Worm (Caenorhabditis elegans) whole organism, L1 larva: Measurements from ENCODE around the gene K06A4.2.
"Not testable (repeated sequence)": the region's sequence is repeated elsewhere in the genome, so short reads cannot be mapped to it uniquely, and the experiment has no call there.

Experiments used
- C04F5.9 ChIP-seq: sonication (generic microtip); optimal IDR thresholded peaks from 2 replicates; lab custom pipeline; 2016; ENCODE audit warnings: missing genetic modification characterization, missing compliant biosample characterization
- Y116A8C.19 ChIP-seq: sonication (generic microtip); optimal IDR thresholded peaks from 2 replicates; lab custom pipeline; 2016; ENCODE audit warnings: missing compliant biosample characterization, missing genetic modification characterization, borderline replicate concordance
- aha-1 ChIP-seq: fragments of 150-350 bp; optimal IDR thresholded peaks from 2 replicates; lab custom pipeline; 2014; ENCODE audit warnings: missing biosample characterization, missing genetic modification characterization
- ama-1 ChIP-seq: fragments of 150-350 bp; optimal IDR thresholded peaks from 2 replicates; lab custom pipeline; 2014
- blmp-1 ChIP-seq: fragments of 150-350 bp; optimal IDR thresholded peaks from 2 replicates; lab custom pipeline; 2014; ENCODE audit warnings: missing biosample characterization, missing genetic modification characterization
- ceh-63 ChIP-seq: fragments of 200-800 bp; sonication (Bioruptor generic); optimal IDR thresholded peaks from 2 replicates; lab custom pipeline; 2018; ENCODE audit warnings: mild to moderate bottlenecking, missing genetic modification characterization, missing compliant biosample characterization
- ceh-88 ChIP-seq: fragments of 200-800 bp; sonication (Bioruptor generic); IDR thresholded peaks from 2 replicates; pipeline ENCODE4 v1.3.6; 2022; ENCODE audit warnings: missing genetic modification characterization, missing compliant biosample characterization
- ceh-90 ChIP-seq: sonication (generic microtip); optimal IDR thresholded peaks from 2 replicates; lab custom pipeline; 2016; ENCODE audit warnings: missing genetic modification characterization, missing compliant biosample characterization
- ces-1 ChIP-seq: fragments of 150-350 bp; optimal IDR thresholded peaks from 2 replicates; lab custom pipeline; 2014; ENCODE audit warnings: missing biosample characterization, missing genetic modification reagents, missing genetic modification characterization
- dpl-1 ChIP-seq, 3 experiments: fragments of 150-350 bp in 2 of 3; sonication (generic microtip) in 1 of 3; optimal IDR thresholded peaks; 2 replicates each; lab custom pipeline; 2014 to 2017; ENCODE audit warnings: missing biosample characterization in 3 of 3, missing genetic modification characterization in 3 of 3, missing genetic modification reagents in 3 of 3
- dsc-1 ChIP-seq: sonication (generic microtip); optimal IDR thresholded peaks from 2 replicates; lab custom pipeline; 2016; ENCODE audit warnings: mild to moderate bottlenecking, missing genetic modification characterization, missing compliant biosample characterization
- efl-1 ChIP-seq, 4 experiments: fragments of 150-350 bp; optimal IDR thresholded peaks in 3 of 4; peaks in 1 of 4; 1 replicate in 1 of 4; 2 replicates in 3 of 4; lab custom pipeline; 2014; ENCODE audit warnings: missing biosample characterization in 2 of 4, missing genetic modification characterization in 2 of 4, missing genetic modification reagents in 2 of 4
- egl-13 ChIP-seq: sonication (generic microtip); optimal IDR thresholded peaks from 2 replicates; lab custom pipeline; 2016; ENCODE audit warnings: missing genotype, missing genetic modification reagents, missing genetic modification characterization, missing compliant biosample characterization
- elt-2 ChIP-seq: sonication (generic microtip); optimal IDR thresholded peaks from 2 replicates; lab custom pipeline; 2016; ENCODE audit warnings: missing genetic modification characterization, mild to moderate bottlenecking, inconsistent platforms, missing compliant biosample characterization, missing genetic modification reagents
- elt-3 ChIP-seq, 6 experiments: fragments of 150-350 bp in 1 of 6; sonication (generic microtip); optimal IDR thresholded peaks; 2 replicates each; lab custom pipeline; 2017 to 2018; ENCODE audit warnings: missing biosample characterization in 6 of 6, missing genetic modification characterization in 6 of 6, inconsistent platforms in 1 of 6
- ets-5 ChIP-seq: fragments of 200-800 bp; sonication (Bioruptor generic); IDR thresholded peaks from 2 replicates; pipeline ENCODE4 v1.3.6; 2022; ENCODE audit warnings: missing genetic modification characterization, missing compliant biosample characterization
- fkh-10 ChIP-seq: sonication (generic microtip); optimal IDR thresholded peaks from 2 replicates; lab custom pipeline; 2017; ENCODE audit warnings: missing biosample characterization, missing genetic modification reagents, missing genetic modification characterization
- fkh-8 ChIP-seq: sonication (generic microtip); optimal IDR thresholded peaks from 2 replicates; lab custom pipeline; 2016; ENCODE audit warnings: mild to moderate bottlenecking, missing genetic modification characterization, missing compliant biosample characterization
- fos-1 ChIP-seq: fragments of 150-350 bp; optimal IDR thresholded peaks from 2 replicates; lab custom pipeline; 2014; ENCODE audit warnings: missing biosample characterization, missing genetic modification characterization
- grh-1 ChIP-seq: fragments of 200-800 bp; sonication (Bioruptor generic); IDR thresholded peaks from 2 replicates; pipeline ENCODE4 v1.3.6; 2022; ENCODE audit warnings: missing genetic modification reagents, missing genetic modification characterization, missing compliant biosample characterization
- hlh-4 ChIP-seq: sonication (generic microtip); optimal IDR thresholded peaks from 2 replicates; lab custom pipeline; 2016; ENCODE audit warnings: mild to moderate bottlenecking, missing genetic modification characterization, missing compliant biosample characterization
- isw-1 ChIP-seq: fragments of 200-800 bp; sonication (Bioruptor generic); IDR thresholded peaks from 2 replicates; pipeline ENCODE4 v1.3.6; 2022; ENCODE audit warnings: missing genetic modification characterization, missing compliant biosample characterization
- jun-1 ChIP-seq: fragments of 150-350 bp; optimal IDR thresholded peaks from 2 replicates; lab custom pipeline; 2014; ENCODE audit warnings: missing biosample characterization, missing genetic modification reagents, missing genetic modification characterization
- lin-14 ChIP-seq: fragments of 200-800 bp; sonication (Bioruptor generic); optimal IDR thresholded peaks from 2 replicates; lab custom pipeline; 2018; ENCODE audit warnings: mild to moderate bottlenecking, missing genetic modification characterization, moderate library complexity, missing compliant biosample characterization
- nhr-12 ChIP-seq: sonication (generic microtip); optimal IDR thresholded peaks from 2 replicates; lab custom pipeline; 2017; ENCODE audit warnings: missing biosample characterization, missing genetic modification characterization
- nhr-20 ChIP-seq: sonication (generic microtip); optimal IDR thresholded peaks from 2 replicates; lab custom pipeline; 2016; ENCODE audit warnings: mild to moderate bottlenecking, missing genetic modification characterization, missing compliant biosample characterization
- nhr-237 ChIP-seq: fragments of 150-350 bp; optimal IDR thresholded peaks from 2 replicates; lab custom pipeline; 2014; ENCODE audit warnings: missing biosample characterization, missing genetic modification characterization
- nhr-77 ChIP-seq: fragments of 150-350 bp; optimal IDR thresholded peaks from 2 replicates; lab custom pipeline; 2014; ENCODE audit warnings: missing biosample characterization, missing genetic modification characterization
- nhr-84 ChIP-seq: sonication (generic microtip); optimal IDR thresholded peaks from 2 replicates; lab custom pipeline; 2017; ENCODE audit warnings: missing biosample characterization, missing genetic modification characterization
- nhr-85 ChIP-seq: sonication (generic microtip); peaks from one replicate; lab custom pipeline; 2016; ENCODE audit warnings: missing genetic modification characterization, inconsistent platforms, missing compliant biosample characterization
- nhr-90 ChIP-seq: sonication (generic microtip); optimal IDR thresholded peaks from 2 replicates; lab custom pipeline; 2016; ENCODE audit warnings: mild to moderate bottlenecking, missing genetic modification characterization, missing compliant biosample characterization; ENCODE audit not compliant: poor library complexity
- pax-3 ChIP-seq: fragments of 200-800 bp; sonication (Bioruptor generic); optimal IDR thresholded peaks from 2 replicates; lab custom pipeline; 2018; ENCODE audit warnings: mild to moderate bottlenecking, missing genetic modification characterization, moderate library complexity, missing compliant biosample characterization
- pqm-1 ChIP-seq: sonication (generic microtip); optimal IDR thresholded peaks from 3 replicates; lab custom pipeline; 2017; ENCODE audit warnings: missing biosample characterization, missing genetic modification characterization
- snpc-4 ChIP-seq: fragments of 150-350 bp; optimal IDR thresholded peaks from 2 replicates; lab custom pipeline; 2014; ENCODE audit warnings: missing biosample characterization, missing genetic modification characterization
- snu-23 ChIP-seq: sonication (generic microtip); optimal IDR thresholded peaks from 2 replicates; lab custom pipeline; 2016; ENCODE audit warnings: missing genetic modification characterization, missing compliant biosample characterization
- sup-37 ChIP-seq: fragments of 200-800 bp; sonication (Bioruptor generic); optimal IDR thresholded peaks from 2 replicates; lab custom pipeline; 2018; ENCODE audit warnings: mild to moderate bottlenecking, missing genetic modification characterization, missing compliant biosample characterization
- tbx-2 ChIP-seq: sonication (generic microtip); optimal IDR thresholded peaks from 2 replicates; lab custom pipeline; 2016; ENCODE audit warnings: missing genetic modification characterization, missing compliant biosample characterization
- unc-30 ChIP-seq: sonication (generic microtip); optimal IDR thresholded peaks from 2 replicates; lab custom pipeline; 2017; ENCODE audit warnings: missing biosample characterization, missing genetic modification characterization
- unc-62 ChIP-seq: fragments of 150-350 bp; optimal IDR thresholded peaks from 2 replicates; lab custom pipeline; 2014; ENCODE audit warnings: missing biosample characterization, missing genetic modification reagents, missing genetic modification characterization
- unc-98 ChIP-seq: fragments of 200-800 bp; sonication (Bioruptor generic); IDR thresholded peaks from 2 replicates; pipeline ENCODE4 v1.3.6; 2022; ENCODE audit warnings: missing genetic modification characterization, missing compliant biosample characterization
- vab-15 ChIP-seq: sonication (generic microtip); optimal IDR thresholded peaks from 2 replicates; lab custom pipeline; 2017; ENCODE audit warnings: missing genotype, mild to moderate bottlenecking, missing genetic modification characterization, missing compliant biosample characterization

Gene K06A4.2

ce11 chrV:9483738-9484256 lies at the start of gene K06A4.2:
K06A4.2 (plus strand) TSS chrV:9484206.
- TF ChIP-seq vab-15 (tag; lab: Kevin White, UChicago) (no peak), fkh-8 (tag; lab: Kevin White, UChicago) (no peak), elt-2 (tag; lab: Kevin White, UChicago) (no peak), lin-14 (GFP tag; lab: Kevin White, UChicago) (peak; percentile 57), fkh-10 (GFP tag; lab: Kevin White, UChicago) (peak; percentile 90)
- TF ChIP-seq, all 84 proteins: peak for 2

ce11 chrV:9439315-9440002 lies 44.5 kb upstream of the K06A4.2 start, which contains the start of gene Y54B9A.1:
Y54B9A.1 (minus strand) TSS chrV:9439549.
- TF ChIP-seq ceh-88 (GFP tag; lab: Robert Waterston, UW); Y116A8C.19; ets-5: not testable (repeated sequence)
- TF ChIP-seq, all 84 proteins: peak for 0; not testable (repeated sequence) for 84

ce11 chrV:9440003-9440319 lies 44.0 kb upstream of the K06A4.2 start:
- TF ChIP-seq ceh-90 (tag; lab: Kevin White, UChicago) (no peak), snpc-4 (tag; lab: Kevin White, UChicago) (peak; percentile 21), efl-1 (optimal IDR thresholded peaks at IDR 0.05; lab: Kevin White, UChicago) (no peak), efl-1 (GFP tag; optimal IDR thresholded peaks at IDR 0.05 in 1 of 2; lab: Kevin White, UChicago) (no peak), nhr-77 (no peak), grh-1 (GFP tag; lab: Robert Waterston, UW) (no peak), unc-30 (tag; lab: Kevin White, UChicago) (no peak), ces-1 (GFP tag; lab: Kevin White, UChicago) (no peak)

- no peak for TF ChIP-seq nhr-84
- TF ChIP-seq sup-37, result no peak
- no peak for TF ChIP-seq efl-1 (optimal IDR thresholded peaks at IDR 0.05; lab: Kevin White, UChicago)
- TF ChIP-seq efl-1 (GFP tag; optimal IDR thresholded peaks at IDR 0.05 in 1 of 2; lab: Kevin White, UChicago), result no peak
- TF ChIP-seq elt-2 (tag; lab: Kevin White, UChicago), result no peak
- no peak for TF ChIP-seq hlh-4 (tag; lab: Kevin White, UChicago)
- TF ChIP-seq aha-1 (tag; lab: Kevin White, UChicago), result no peak
- TF ChIP-seq jun-1, result no peak
- no peak for TF ChIP-seq ceh-90 (tag; lab: Kevin White, UChicago)
- TF ChIP-seq, all 84 proteins: peak for 0
These were observed 43.0 kb upstream of the K06A4.2 start for ce11 chrV:9441046-9441445.

ce11 chrV:9442471-9442870 lies 41.5 kb upstream of the K06A4.2 start:
- TF ChIP-seq dpl-1 (GFP tag; optimal IDR thresholded peaks at IDR 0.05; lab: Kevin White, UChicago) (no peak), tbx-2 (no peak), nhr-20 (no peak), elt-3 (tag; optimal IDR thresholded peaks at IDR 0.05; lab: Kevin White, UChicago) (peak in 1 of 6 experiments; percentile 29), unc-98 (GFP tag; lab: Robert Waterston, UW) (no peak), fkh-10 (GFP tag; lab: Kevin White, UChicago) (no peak), fos-1 (tag; lab: Kevin White, UChicago) (no peak), pqm-1 (tag; lab: Kevin White, UChicago) (no peak), unc-30 (tag; lab: Kevin White, UChicago) (no peak), pax-3 (tag; lab: Kevin White, UChicago) (no peak), ces-1 (GFP tag; lab: Kevin White, UChicago) (no peak), dsc-1 (tag; lab: Kevin White, UChicago) (no peak), nhr-90 (tag; lab: Kevin White, UChicago) (no peak), nhr-237 (tag; lab: Kevin White, UChicago) (no peak), efl-1 (optimal IDR thresholded peaks at IDR 0.05; lab: Kevin White, UChicago) (no peak), efl-1 (GFP tag; optimal IDR thresholded peaks at IDR 0.05 in 1 of 2; lab: Kevin White, UChicago) (peak in 1 of 2 experiments; percentile 91), sup-37 (no peak), nhr-77 (no peak), unc-62 (GFP tag; lab: Kevin White, UChicago) (no peak), isw-1 (no peak), blmp-1 (tag; lab: Kevin White, UChicago) (peak; percentile 66), lin-14 (GFP tag; lab: Kevin White, UChicago) (peak; percentile 36), nhr-12 (tag; lab: Kevin White, UChicago) (no peak), egl-13 (tag; lab: Kevin White, UChicago) (no peak), Y116A8C.19 (no peak), snpc-4 (tag; lab: Kevin White, UChicago) (no peak), nhr-85 (no peak), ama-1 (lab: Kevin White, UChicago) (no peak), snu-23 (GFP tag; lab: Kevin White, UChicago) (peak; percentile 19), ceh-63 (GFP tag; lab: Kevin White, UChicago) (no peak), C04F5.9 (tag; lab: Kevin White, UChicago) (no peak)
